Fruit fly (Drosophila melanogaster) whole organism, embryonic: ENCODE data around the gene CG32313.

ENCODE experiments used
- Atf3 ChIP-seq: fragments of 200-800 bp; sonication (Bioruptor generic); optimal IDR thresholded peaks from 3 replicates; lab custom pipeline; 2016; ENCODE audit warnings: missing biosample characterization, missing genetic modification characterization
- BEAF-32 ChIP-seq: fragments of 200-800 bp; sonication (Bioruptor generic); optimal IDR thresholded peaks from 3 replicates; lab custom pipeline; 2017; ENCODE audit warnings: missing biosample characterization, missing genetic modification characterization, mild to moderate bottlenecking, moderate library complexity, missing genetic modification reagents
- CG10366 ChIP-seq: fragments of 200-800 bp; sonication (Bioruptor generic); IDR thresholded peaks from 2 replicates; pipeline ENCODE4 v1.3.6; 2022; ENCODE audit warnings: missing biosample characterization, missing genetic modification characterization
- CG10979 ChIP-seq: fragments of 200-800 bp; sonication (Bioruptor generic); optimal IDR thresholded peaks from 2 replicates; lab custom pipeline; 2018; ENCODE audit warnings: missing biosample characterization, mild to moderate bottlenecking, missing genetic modification characterization, moderate library complexity
- CG11504 ChIP-seq: fragments of 200-800 bp; sonication (Bioruptor generic); optimal IDR thresholded peaks from 3 replicates; lab custom pipeline; 2019; ENCODE audit warnings: missing biosample characterization, mild to moderate bottlenecking, missing genetic modification characterization, moderate library complexity
- CG1233 ChIP-seq: fragments of 200-800 bp; sonication (Bioruptor generic); optimal IDR thresholded peaks from 4 replicates; lab custom pipeline; 2018; ENCODE audit warnings: missing biosample characterization, mild to moderate bottlenecking, missing genetic modification characterization
- CG13775 ChIP-seq: fragments of 200-800 bp; sonication (Bioruptor generic); optimal IDR thresholded peaks from 3 replicates; lab custom pipeline; 2017; ENCODE audit warnings: missing biosample characterization, mild to moderate bottlenecking, missing genetic modification characterization
- CG13894 ChIP-seq: fragments of 200-800 bp; sonication (Bioruptor generic); optimal IDR thresholded peaks from 3 replicates; lab custom pipeline; 2018; ENCODE audit warnings: missing biosample characterization, mild to moderate bottlenecking, missing genetic modification characterization, moderate library complexity
- CG14710 ChIP-seq: fragments of 200-800 bp; sonication (Bioruptor generic); optimal IDR thresholded peaks from 3 replicates; lab custom pipeline; 2019; ENCODE audit warnings: missing biosample characterization, mild to moderate bottlenecking, missing genetic modification characterization, moderate library complexity
- CG1647 ChIP-seq: fragments of 200-800 bp; sonication (Bioruptor generic); optimal IDR thresholded peaks from 3 replicates; lab custom pipeline; 2016; ENCODE audit warnings: missing biosample characterization, missing genetic modification characterization
- CG17186 ChIP-seq: fragments of 200-800 bp; sonication (Bioruptor generic); optimal IDR thresholded peaks from 3 replicates; lab custom pipeline; 2017; ENCODE audit warnings: missing biosample characterization, missing genetic modification reagents, missing genetic modification characterization
- CG18262 ChIP-seq: fragments of 200-800 bp; optimal IDR thresholded peaks from 3 replicates; lab custom pipeline; 2019; ENCODE audit warnings: missing biosample characterization, mild to moderate bottlenecking, missing genetic modification characterization, moderate library complexity
- CG18764 ChIP-seq: fragments of 200-800 bp; sonication (Bioruptor generic); optimal IDR thresholded peaks from 3 replicates; lab custom pipeline; 2016; ENCODE audit warnings: missing biosample characterization, missing genetic modification characterization
- CG2712 ChIP-seq: fragments of 200-800 bp; optimal IDR thresholded peaks from 3 replicates; lab custom pipeline; 2019; ENCODE audit warnings: missing biosample characterization, mild to moderate bottlenecking, missing genetic modification characterization, moderate library complexity
- CG2875 ChIP-seq: fragments of 200-800 bp; sonication (Bioruptor generic); optimal IDR thresholded peaks from 2 replicates; lab custom pipeline; 2017; ENCODE audit warnings: missing biosample characterization, mild to moderate bottlenecking, missing genetic modification characterization, missing genetic modification reagents
- CG32772 ChIP-seq: fragments of 200-800 bp; sonication (Bioruptor generic); IDR thresholded peaks from 2 replicates; pipeline ENCODE4 v1.3.6; 2022; ENCODE audit warnings: missing biosample characterization, missing genetic modification characterization
- CG4617 ChIP-seq: fragments of 200-800 bp; sonication (Bioruptor generic); optimal IDR thresholded peaks from 3 replicates; lab custom pipeline; 2016; ENCODE audit warnings: missing biosample characterization, missing genetic modification characterization, borderline replicate concordance
- CG4854 ChIP-seq: fragments of 200-800 bp; sonication (Bioruptor generic); optimal IDR thresholded peaks from 2 replicates; lab custom pipeline; 2016; ENCODE audit warnings: missing biosample characterization, missing genetic modification characterization, inconsistent platforms
- CG8089 ChIP-seq: fragments of 200-800 bp; sonication (Bioruptor generic); optimal IDR thresholded peaks from 3 replicates; lab custom pipeline; 2016; ENCODE audit warnings: missing biosample characterization, missing genetic modification characterization
- CG9727 ChIP-seq: fragments of 200-800 bp; sonication (Bioruptor generic); optimal IDR thresholded peaks from 3 replicates; lab custom pipeline; 2017; ENCODE audit warnings: missing biosample characterization, mild to moderate bottlenecking, missing genetic modification characterization
- CoRest ChIP-seq: fragments of 200-800 bp; sonication (Bioruptor generic); optimal IDR thresholded peaks from 3 replicates; lab custom pipeline; 2018; ENCODE audit warnings: missing biosample characterization, mild to moderate bottlenecking, missing genetic modification characterization, moderate library complexity
- D19A ChIP-seq: fragments of 200-800 bp; optimal IDR thresholded peaks from 3 replicates; lab custom pipeline; 2019; ENCODE audit warnings: missing biosample characterization, mild to moderate bottlenecking, missing genetic modification characterization, moderate library complexity
- D19B ChIP-seq: fragments of 200-800 bp; sonication (Bioruptor generic); optimal IDR thresholded peaks from 2 replicates; lab custom pipeline; 2017; ENCODE audit warnings: missing biosample characterization, mild to moderate bottlenecking, missing genetic modification characterization
- Fer2 ChIP-seq: fragments of 200-800 bp; sonication (Bioruptor generic); optimal IDR thresholded peaks from 2 replicates; lab custom pipeline; 2018; ENCODE audit warnings: missing biosample characterization, mild to moderate bottlenecking, missing genetic modification characterization, moderate library complexity
- Gsc ChIP-seq: fragments of 200-800 bp; sonication (Bioruptor generic); IDR thresholded peaks from 2 replicates; pipeline ENCODE4 v1.3.6; 2022; ENCODE audit warnings: missing biosample characterization, missing genetic modification characterization
- H15 ChIP-seq: fragments of 200-800 bp; sonication (Bioruptor generic); IDR thresholded peaks from 3 replicates; pipeline ENCODE4 v1.3.6; 2022; ENCODE audit warnings: missing biosample characterization, missing genetic modification characterization
- HLH3B ChIP-seq: fragments of 200-800 bp; sonication (Bioruptor generic); IDR thresholded peaks from 2 replicates; pipeline ENCODE4 v1.3.6; 2022; ENCODE audit warnings: missing biosample characterization, missing genetic modification characterization
- HLHmδ ChIP-seq: fragments of 200-800 bp; sonication (Bioruptor generic); optimal IDR thresholded peaks from 2 replicates; lab custom pipeline; 2018; ENCODE audit warnings: missing biosample characterization, mild to moderate bottlenecking, missing genetic modification characterization, moderate library complexity
- Lhr ChIP-seq: fragments of 200-800 bp; sonication (Bioruptor generic); optimal IDR thresholded peaks from 3 replicates; lab custom pipeline; 2017; ENCODE audit warnings: mild to moderate bottlenecking, missing biosample characterization, missing genetic modification reagents, missing genetic modification characterization
- MESR4 ChIP-seq: fragments of 200-800 bp; sonication (Bioruptor generic); optimal IDR thresholded peaks from 2 replicates; lab custom pipeline; 2018; ENCODE audit warnings: missing biosample characterization, mild to moderate bottlenecking, missing genetic modification characterization, moderate library complexity
- NFAT ChIP-seq: fragments of 200-800 bp; sonication (Bioruptor generic); IDR thresholded peaks from 2 replicates; pipeline ENCODE4 v1.3.6; 2022; ENCODE audit warnings: missing biosample characterization, missing genetic modification characterization
- Nf-YB ChIP-seq: fragments of 200-800 bp; sonication (Bioruptor generic); optimal IDR thresholded peaks from 3 replicates; lab custom pipeline; 2019; ENCODE audit warnings: missing biosample characterization, mild to moderate bottlenecking, missing genetic modification characterization, moderate library complexity
- Oli ChIP-seq: fragments of 200-800 bp; sonication (Bioruptor generic); optimal IDR thresholded peaks from 2 replicates; lab custom pipeline; 2018; ENCODE audit warnings: missing biosample characterization, mild to moderate bottlenecking, missing genetic modification characterization, moderate library complexity
- al ChIP-seq: fragments of 200-800 bp; sonication (Bioruptor generic); IDR thresholded peaks from 2 replicates; pipeline ENCODE4 v1.3.6; 2022; ENCODE audit warnings: missing biosample characterization, missing genetic modification characterization
- amos ChIP-seq: fragments of 200-800 bp; sonication (Bioruptor generic); IDR thresholded peaks from 2 replicates; pipeline ENCODE4 v1.3.6; 2022; ENCODE audit warnings: missing biosample characterization, missing genetic modification characterization; ENCODE audit not compliant: partially characterized antibody
- ase ChIP-seq: fragments of 200-800 bp; sonication (Bioruptor generic); IDR thresholded peaks from 3 replicates; pipeline ENCODE4 v1.3.6; 2022; ENCODE audit warnings: missing biosample characterization, missing genetic modification characterization
- bcd ChIP-seq: fragments of 200-800 bp; sonication (Bioruptor generic); optimal IDR thresholded peaks from 2 replicates; lab custom pipeline; 2017; ENCODE audit warnings: missing biosample characterization, mild to moderate bottlenecking, missing genetic modification characterization
- bigmax ChIP-seq: fragments of 200-800 bp; sonication (Bioruptor generic); optimal IDR thresholded peaks from 2 replicates; lab custom pipeline; 2018; ENCODE audit warnings: missing biosample characterization, mild to moderate bottlenecking, missing genetic modification characterization
- crol ChIP-seq: fragments of 200-800 bp; sonication (Bioruptor generic); IDR thresholded peaks from 2 replicates; pipeline ENCODE4 v1.3.6; 2022; ENCODE audit warnings: missing biosample characterization, missing genetic modification characterization
- dan ChIP-seq: fragments of 200-800 bp; sonication (Bioruptor generic); IDR thresholded peaks from 2 replicates; pipeline ENCODE4 v1.3.6; 2022; ENCODE audit warnings: missing biosample characterization, missing genetic modification characterization
- gcm ChIP-seq: fragments of 200-800 bp; sonication (Bioruptor generic); optimal IDR thresholded peaks from 2 replicates; lab custom pipeline; 2019; ENCODE audit warnings: missing biosample characterization, mild to moderate bottlenecking, missing genetic modification characterization, moderate library complexity
- nerfin-1 ChIP-seq: fragments of 200-800 bp; sonication (Bioruptor generic); optimal IDR thresholded peaks from 3 replicates; lab custom pipeline; 2019; ENCODE audit warnings: missing biosample characterization, mild to moderate bottlenecking, missing genetic modification characterization, moderate library complexity
- sim ChIP-seq: fragments of 200-800 bp; sonication (Bioruptor generic); IDR thresholded peaks from 2 replicates; pipeline ENCODE4 v1.3.6; 2022; ENCODE audit warnings: missing biosample characterization, missing genetic modification characterization
- slou ChIP-seq: fragments of 200-800 bp; sonication (Bioruptor generic); optimal IDR thresholded peaks from 3 replicates; lab custom pipeline; 2016; ENCODE audit warnings: missing biosample characterization, missing genetic modification characterization
- tna ChIP-seq: fragments of 200-800 bp; sonication (Bioruptor generic); IDR thresholded peaks from 2 replicates; pipeline ENCODE4 v1.3.6; 2022; ENCODE audit warnings: missing biosample characterization, missing genetic modification characterization; ENCODE audit not compliant: partially characterized antibody
- toy ChIP-seq: fragments of 200-800 bp; sonication (Bioruptor generic); IDR thresholded peaks from 2 replicates; pipeline ENCODE4 v1.3.6; 2022; ENCODE audit warnings: missing biosample characterization, missing genetic modification characterization
- tx ChIP-seq: fragments of 200-800 bp; sonication (Bioruptor generic); optimal IDR thresholded peaks from 2 replicates; lab custom pipeline; 2016; ENCODE audit warnings: missing biosample characterization, missing genetic modification characterization
- wek ChIP-seq: fragments of 200-800 bp; sonication (Bioruptor generic); optimal IDR thresholded peaks from 3 replicates; lab custom pipeline; 2018; ENCODE audit warnings: missing biosample characterization, mild to moderate bottlenecking, missing genetic modification characterization, moderate library complexity

Gene CG32313

dm6 chr3L:1515820-1516540 is 29.6 kb downstream of the CG32313 start (continued):
- TF ChIP-seq NFAT (GFP tag; lab: Robert Waterston, UW) (0 out of 2 replicates have a peak, but pooled peaks have one; percentile 8), CG8089 (GFP tag; lab: Kevin White, UChicago) (peak; percentile 74), MESR4 (peak; percentile 8), toy (GFP tag; lab: Robert Waterston, UW) (no peak), bigmax (no peak), CG2712 (tag; lab: Kevin White, UChicago) (peak; percentile 85), CG13775 (peak; percentile 56), CG2875 (GFP tag; lab: Kevin White, UChicago) (peak; percentile 68), amos (no peak), BEAF-32 (GFP tag; lab: Kevin White, UChicago) (no peak), CG10979 (tag; lab: Kevin White, UChicago) (peak; percentile 83), CG4617 (peak; percentile 28), CG13894 (tag; lab: Kevin White, UChicago) (no peak), CoRest (tag; lab: Kevin White, UChicago) (peak; percentile 80), CG32772 (GFP tag; lab: Robert Waterston, UW) (peak; percentile 40), ase (GFP tag; lab: Robert Waterston, UW) (0 out of 3 replicates have a peak, but pooled peaks have one; percentile 5), Fer2 (tag; lab: Kevin White, UChicago) (no peak), CG11504 (peak; percentile 83), dan (GFP tag; lab: Robert Waterston, UW) (no peak), tna (GFP tag; lab: Robert Waterston, UW) (no peak), CG4854 (GFP tag; lab: Kevin White, UChicago) (peak; percentile 22), crol (no peak), nerfin-1 (tag; lab: Kevin White, UChicago) (peak; percentile 70), bcd (GFP tag; lab: Kevin White, UChicago) (peak; percentile 60), CG17186 (GFP tag; lab: Kevin White, UChicago) (peak; percentile 6), D19B (GFP tag; lab: Kevin White, UChicago) (no peak), H15 (GFP tag; lab: Robert Waterston, UW) (no peak), HLH3B (GFP tag; lab: Robert Waterston, UW) (peak; percentile 53; the same call in 1 of the 2 replicates), slou (GFP tag; lab: Kevin White, UChicago) (no peak), wek (GFP tag; lab: Kevin White, UChicago) (no peak), sim (GFP tag; lab: Robert Waterston, UW) (0 out of 2 replicates have a peak, but pooled peaks have one; percentile 6), CG18764 (GFP tag; lab: Kevin White, UChicago) (peak; percentile 33), al (no peak), Nf-YB (GFP tag; lab: Kevin White, UChicago) (peak; percentile 33), Oli (tag; lab: Kevin White, UChicago) (peak; percentile 82), CG1233 (GFP tag; lab: Kevin White, UChicago) (peak; percentile 71), CG10366 (GFP tag; lab: Robert Waterston, UW) (no peak; the same call in 1 of the 2 replicates), Atf3 (GFP tag; lab: Kevin White, UChicago) (peak; percentile 32), Gsc (peak; percentile 34; the same call in 1 of the 2 replicates), tx (GFP tag; lab: Kevin White, UChicago) (peak; percentile 52), CG9727 (GFP tag; lab: Kevin White, UChicago) (peak; percentile 61), gcm (GFP tag; lab: Kevin White, UChicago) (peak; percentile 69), HLHmδ (GFP tag; lab: Kevin White, UChicago) (peak; percentile 21), CG1647 (no peak), D19A (tag; lab: Kevin White, UChicago) (peak; percentile 67), CG14710 (tag; lab: Kevin White, UChicago) (peak; percentile 67), Lhr (GFP tag; lab: Kevin White, UChicago) (peak; percentile 58), CG18262 (tag; lab: Kevin White, UChicago) (peak; percentile 86)
